Fruit fly (Drosophila melanogaster) whole organism, embryonic: ENCODE results near the gene SNRPG.

Source experiments
- Abd-B ChIP-seq: fragments of 200-800 bp; sonication (Bioruptor generic); optimal IDR thresholded peaks from 2 replicates; lab custom pipeline; 2018; ENCODE audit warnings: missing biosample characterization, mild to moderate bottlenecking, missing genetic modification characterization, moderate library complexity
- BEAF-32 ChIP-seq: fragments of 200-800 bp; sonication (Bioruptor generic); optimal IDR thresholded peaks from 3 replicates; lab custom pipeline; 2017; ENCODE audit warnings: missing biosample characterization, missing genetic modification characterization, mild to moderate bottlenecking, moderate library complexity, missing genetic modification reagents
- C15 ChIP-seq: fragments of 200-800 bp; sonication (Bioruptor generic); IDR thresholded peaks from 3 replicates; pipeline ENCODE4 v1.3.6; 2022; ENCODE audit warnings: missing biosample characterization, missing genetic modification characterization
- CG12659 ChIP-seq: fragments of 200-800 bp; sonication (Bioruptor generic); optimal IDR thresholded peaks from 3 replicates; lab custom pipeline; 2017; ENCODE audit warnings: mild to moderate bottlenecking, missing biosample characterization, missing genetic modification reagents, missing genetic modification characterization
- CG15073 ChIP-seq: fragments of 200-800 bp; sonication (Bioruptor generic); optimal IDR thresholded peaks from 2 replicates; lab custom pipeline; 2016; ENCODE audit warnings: missing biosample characterization, missing genetic modification characterization
- CG18262 ChIP-seq: fragments of 200-800 bp; optimal IDR thresholded peaks from 3 replicates; lab custom pipeline; 2019; ENCODE audit warnings: missing biosample characterization, mild to moderate bottlenecking, missing genetic modification characterization, moderate library complexity
- CG2116 ChIP-seq: fragments of 200-800 bp; sonication (Bioruptor generic); optimal IDR thresholded peaks from 3 replicates; lab custom pipeline; 2018; ENCODE audit warnings: missing biosample characterization, mild to moderate bottlenecking, missing genetic modification characterization
- CG2129 ChIP-seq: fragments of 200-800 bp; sonication (Bioruptor generic); IDR thresholded peaks from 2 replicates; pipeline ENCODE4 v1.3.6; 2022; ENCODE audit warnings: missing biosample characterization, missing genetic modification characterization; ENCODE audit not compliant: partially characterized antibody
- CG32772 ChIP-seq: fragments of 200-800 bp; sonication (Bioruptor generic); IDR thresholded peaks from 2 replicates; pipeline ENCODE4 v1.3.6; 2022; ENCODE audit warnings: missing biosample characterization, missing genetic modification characterization
- CG3847 ChIP-seq: fragments of 200-800 bp; sonication (Bioruptor generic); IDR thresholded peaks from 2 replicates; pipeline ENCODE4 v1.3.6; 2022; ENCODE audit warnings: missing biosample characterization, missing genetic modification characterization
- CG4424 ChIP-seq: fragments of 200-800 bp; sonication (Bioruptor generic); optimal IDR thresholded peaks from 3 replicates; lab custom pipeline; 2016; ENCODE audit warnings: missing biosample characterization, missing genetic modification characterization
- CG6175 ChIP-seq: fragments of 200-800 bp; sonication (Bioruptor generic); IDR thresholded peaks from 3 replicates; pipeline ENCODE4 v1.3.6; 2022; ENCODE audit warnings: missing biosample characterization, missing genetic modification characterization
- CG6272 ChIP-seq: fragments of 200-800 bp; sonication (Bioruptor generic); IDR thresholded peaks from 2 replicates; pipeline ENCODE4 v1.3.6; 2022; ENCODE audit warnings: missing biosample characterization, missing genetic modification characterization
- CG6765 ChIP-seq: fragments of 200-800 bp; sonication (Bioruptor generic); optimal IDR thresholded peaks from 3 replicates; lab custom pipeline; 2017; ENCODE audit warnings: missing biosample characterization, mild to moderate bottlenecking, missing genetic modification characterization
- CHES-1-like ChIP-seq: fragments of 200-800 bp; sonication (Bioruptor generic); optimal IDR thresholded peaks from 2 replicates; lab custom pipeline; 2016; ENCODE audit warnings: missing biosample characterization, missing genetic modification characterization
- D19A ChIP-seq: fragments of 200-800 bp; optimal IDR thresholded peaks from 3 replicates; lab custom pipeline; 2019; ENCODE audit warnings: missing biosample characterization, mild to moderate bottlenecking, missing genetic modification characterization, moderate library complexity
- Dll ChIP-seq: fragments of 200-800 bp; sonication (Bioruptor generic); IDR thresholded peaks from 4 replicates; pipeline ENCODE4 v1.3.6; 2022; ENCODE audit warnings: missing biosample characterization, missing genetic modification characterization; ENCODE audit not compliant: partially characterized antibody
- E2f1 ChIP-seq: fragments of 200-800 bp; sonication (Bioruptor generic); IDR thresholded peaks from 2 replicates; pipeline ENCODE4 v1.3.6; 2022; ENCODE audit warnings: missing biosample characterization, missing genetic modification characterization
- Elba2 ChIP-seq: fragments of 200-800 bp; sonication (Bioruptor generic); optimal IDR thresholded peaks from 3 replicates; lab custom pipeline; 2016; ENCODE audit warnings: missing biosample characterization, missing genetic modification characterization
- Ets97D ChIP-seq: fragments of 200-800 bp; sonication (Bioruptor generic); optimal IDR thresholded peaks from 3 replicates; lab custom pipeline; 2016; ENCODE audit warnings: missing biosample characterization, missing genetic modification characterization
- Hand ChIP-seq: fragments of 200-800 bp; sonication (Bioruptor generic); optimal IDR thresholded peaks from 2 replicates; lab custom pipeline; 2017; ENCODE audit warnings: mild to moderate bottlenecking, missing biosample characterization, missing genetic modification reagents, missing genetic modification characterization
- Hr39 ChIP-seq: fragments of >200 bp; optimal IDR thresholded peaks from 2 replicates; lab custom pipeline; 2017
- Lhr ChIP-seq: fragments of 200-800 bp; sonication (Bioruptor generic); optimal IDR thresholded peaks from 3 replicates; lab custom pipeline; 2017; ENCODE audit warnings: mild to moderate bottlenecking, missing biosample characterization, missing genetic modification reagents, missing genetic modification characterization
- Lim3 ChIP-seq: fragments of 200-800 bp; sonication (Bioruptor generic); IDR thresholded peaks from 2 replicates; pipeline ENCODE4 v1.3.6; 2022; ENCODE audit warnings: missing biosample characterization, missing genetic modification characterization
- Lpt ChIP-seq: fragments of >200 bp; optimal IDR thresholded peaks from 2 replicates; lab custom pipeline; 2018; ENCODE audit warnings: missing biosample characterization, missing genetic modification characterization
- Max ChIP-seq: fragments of 200-800 bp; sonication (Bioruptor generic); optimal IDR thresholded peaks from 2 replicates; lab custom pipeline; 2016; ENCODE audit warnings: missing biosample characterization, mild to moderate bottlenecking, missing genetic modification characterization
- Myb ChIP-seq: fragments of 200-800 bp; sonication (Bioruptor generic); optimal IDR thresholded peaks from 2 replicates; lab custom pipeline; 2016; ENCODE audit warnings: missing biosample characterization, missing genetic modification characterization
- NK7.1 ChIP-seq: fragments of 200-800 bp; sonication (Bioruptor generic); optimal IDR thresholded peaks from 3 replicates; lab custom pipeline; 2016; ENCODE audit warnings: missing biosample characterization, missing genetic modification characterization
- Tbp ChIP-seq: fragments of >200 bp; optimal IDR thresholded peaks from 2 replicates; lab custom pipeline; 2018; ENCODE audit warnings: missing biosample characterization, missing genetic modification characterization
- Xbp1 ChIP-seq: fragments of 200-800 bp; sonication (Bioruptor generic); optimal IDR thresholded peaks from 3 replicates; lab custom pipeline; 2016; ENCODE audit warnings: missing biosample characterization, mild to moderate bottlenecking, missing genetic modification characterization
- ato ChIP-seq: fragments of 200-800 bp; sonication (Bioruptor generic); IDR thresholded peaks from 2 replicates; pipeline ENCODE4 v1.3.6; 2022; ENCODE audit warnings: missing biosample characterization, missing genetic modification characterization; ENCODE audit not compliant: partially characterized antibody
- caup ChIP-seq: fragments of 200-800 bp; sonication (Bioruptor generic); optimal IDR thresholded peaks from 3 replicates; lab custom pipeline; 2017; ENCODE audit warnings: missing biosample characterization, mild to moderate bottlenecking, missing genetic modification characterization, moderate library complexity; ENCODE audit not compliant: severe bottlenecking
- chinmo ChIP-seq: fragments of 200-800 bp; sonication (Bioruptor generic); IDR thresholded peaks from 4 replicates; pipeline ENCODE4 v1.3.6; 2022; ENCODE audit warnings: missing biosample characterization, missing genetic modification characterization; ENCODE audit not compliant: partially characterized antibody
- da ChIP-seq: fragments of 200-800 bp; sonication (Bioruptor generic); optimal IDR thresholded peaks from 2 replicates; lab custom pipeline; 2016; ENCODE audit warnings: missing biosample characterization, missing genetic modification characterization
- grau ChIP-seq: fragments of 200-800 bp; optimal IDR thresholded peaks from 3 replicates; lab custom pipeline; 2019; ENCODE audit warnings: missing biosample characterization, mild to moderate bottlenecking, missing genetic modification characterization, moderate library complexity
- gro ChIP-seq: fragments of 200-800 bp; sonication (Bioruptor generic); optimal IDR thresholded peaks from 2 replicates; lab custom pipeline; 2016; ENCODE audit warnings: missing biosample characterization, missing genetic modification characterization
- hbn ChIP-seq: fragments of 200-800 bp; sonication (Bioruptor generic); IDR thresholded peaks from 2 replicates; pipeline ENCODE4 v1.3.6; 2022; ENCODE audit warnings: missing biosample characterization, missing genetic modification characterization; ENCODE audit not compliant: partially characterized antibody
- ken ChIP-seq: fragments of 200-800 bp; sonication (Bioruptor generic); IDR thresholded peaks from 3 replicates; pipeline ENCODE4 v1.3.6; 2022; ENCODE audit warnings: missing biosample characterization, missing genetic modification characterization
- knrl ChIP-seq: fragments of 200-800 bp; sonication (Bioruptor generic); IDR thresholded peaks from 3 replicates; pipeline ENCODE4 v1.3.6; 2022; ENCODE audit warnings: missing biosample characterization, missing genetic modification characterization; ENCODE audit not compliant: partially characterized antibody
- mirr ChIP-seq: fragments of 200-800 bp; sonication (Bioruptor generic); optimal IDR thresholded peaks from 3 replicates; lab custom pipeline; 2018; ENCODE audit warnings: missing biosample characterization, mild to moderate bottlenecking, missing genetic modification characterization
- nerfin-2 ChIP-seq: fragments of 200-800 bp; sonication (Bioruptor generic); IDR thresholded peaks from 2 replicates; pipeline ENCODE4 v1.3.6; 2022; ENCODE audit warnings: missing biosample characterization, missing genetic modification characterization; ENCODE audit not compliant: partially characterized antibody
- nom ChIP-seq: fragments of 200-800 bp; sonication (Bioruptor generic); optimal IDR thresholded peaks from 2 replicates; lab custom pipeline; 2017; ENCODE audit warnings: missing biosample characterization, missing genetic modification characterization, mild to moderate bottlenecking, moderate library complexity, missing genetic modification reagents
- rib ChIP-seq: fragments of 200-800 bp; sonication (Bioruptor generic); IDR thresholded peaks from 2 replicates; pipeline ENCODE4 v1.3.6; 2022; ENCODE audit warnings: missing biosample characterization, missing genetic modification characterization
- sens-2 ChIP-seq: fragments of 200-800 bp; sonication (Bioruptor generic); IDR thresholded peaks from 2 replicates; pipeline ENCODE4 v1.3.6; 2022; ENCODE audit warnings: missing biosample characterization, missing genetic modification characterization
- slou ChIP-seq: fragments of 200-800 bp; sonication (Bioruptor generic); optimal IDR thresholded peaks from 3 replicates; lab custom pipeline; 2016; ENCODE audit warnings: missing biosample characterization, missing genetic modification characterization
- ttk ChIP-seq: fragments of 200-800 bp; sonication (Bioruptor generic); IDR thresholded peaks from 2 replicates; pipeline ENCODE4 v2.1.2; 2022; ENCODE audit warnings: missing biosample characterization, missing genetic modification characterization
- unc-4 ChIP-seq: fragments of 200-800 bp; sonication (Bioruptor generic); IDR thresholded peaks from 2 replicates; pipeline ENCODE4 v1.3.6; 2022; ENCODE audit warnings: missing biosample characterization, missing genetic modification characterization; ENCODE audit not compliant: partially characterized antibody

The SNRPG gene

dm6 chrX:16651098-16651497, 10.9 kb upstream of the SNRPG start, which contains the start of the genes CG32573 and CG42512 (continued):
- no peak for TF ChIP-seq C15 (GFP tag; lab: Robert Waterston, UW)
- no peak for TF ChIP-seq slou (GFP tag; lab: Kevin White, UChicago)
- TF ChIP-seq CG3847 (GFP tag; lab: Robert Waterston, UW): peak; percentile 60
- no peak for TF ChIP-seq Tbp (GFP tag; lab: Kevin White, UChicago)
- TF ChIP-seq nerfin-2 (GFP tag; lab: Robert Waterston, UW): peak; percentile 65; the same call in 1 of the 2 replicates
- no peak for TF ChIP-seq gro (GFP tag; lab: Kevin White, UChicago)
- TF ChIP-seq hbn: peak; percentile 63
- TF ChIP-seq Ets97D (GFP tag; lab: Kevin White, UChicago): peak; percentile 71
- TF ChIP-seq NK7.1 (GFP tag; lab: Kevin White, UChicago): no peak
- no peak for TF ChIP-seq grau (tag; lab: Kevin White, UChicago)
- peak; percentile 71 for TF ChIP-seq CG2116 (GFP tag; lab: Kevin White, UChicago)
- peak; percentile 71 for TF ChIP-seq BEAF-32 (GFP tag; lab: Kevin White, UChicago)
- peak; percentile 7 for TF ChIP-seq mirr (GFP tag; lab: Kevin White, UChicago)
- no peak for TF ChIP-seq rib (GFP tag; lab: Robert Waterston, UW)
- TF ChIP-seq ato (GFP tag; lab: Robert Waterston, UW): peak; percentile 48; the same call in 1 of the 2 replicates
- TF ChIP-seq Elba2: no peak
- no peak for TF ChIP-seq ttk
- TF ChIP-seq CHES-1-like (GFP tag; lab: Kevin White, UChicago): no peak
- peak; percentile 75 for TF ChIP-seq Dll (GFP tag; lab: Robert Waterston, UW)
- TF ChIP-seq unc-4 (GFP tag; lab: Robert Waterston, UW): peak; percentile 71
- TF ChIP-seq CG6175 (GFP tag; lab: Robert Waterston, UW): no peak
- TF ChIP-seq, all 482 proteins: peak for 79

- peak; percentile 71 for TF ChIP-seq sens-2 (GFP tag; lab: Robert Waterston, UW)
- TF ChIP-seq Hr39 (lab: Kevin White, UChicago): no peak
- no peak for TF ChIP-seq da (GFP tag; lab: Kevin White, UChicago)
- TF ChIP-seq CG2116 (GFP tag; lab: Kevin White, UChicago): no peak
- no peak for TF ChIP-seq D19A (tag; lab: Kevin White, UChicago)
- TF ChIP-seq ken (GFP tag; lab: Robert Waterston, UW): no peak
- TF ChIP-seq CG18262 (tag; lab: Kevin White, UChicago): peak; percentile 34
- no peak for TF ChIP-seq Myb (GFP tag; lab: Kevin White, UChicago)
- 0 out of 4 replicates have a peak, but pooled peaks have one; percentile 10 for TF ChIP-seq chinmo (GFP tag; lab: Robert Waterston, UW)
- TF ChIP-seq CG12659 (GFP tag; lab: Kevin White, UChicago): peak; percentile 16
- no peak for TF ChIP-seq knrl (GFP tag; lab: Robert Waterston, UW)
- TF ChIP-seq nom: no peak
- TF ChIP-seq Abd-B (GFP tag; lab: Kevin White, UChicago): no peak
- TF ChIP-seq Lhr (GFP tag; lab: Kevin White, UChicago): no peak
- no peak for TF ChIP-seq Lpt (GFP tag; lab: Kevin White, UChicago)
- TF ChIP-seq CG32772 (GFP tag; lab: Robert Waterston, UW): peak; percentile 42; the same call in 1 of the 2 replicates
- no peak for TF ChIP-seq CG15073 (GFP tag; lab: Kevin White, UChicago)
- 0 out of 2 replicates have a peak, but pooled peaks have one; percentile 35 for TF ChIP-seq E2f1
- no peak for TF ChIP-seq mirr (GFP tag; lab: Kevin White, UChicago)
- no peak for TF ChIP-seq Max (GFP tag; lab: Kevin White, UChicago)
- peak; percentile 50; the same call in 1 of the 2 replicates for TF ChIP-seq Lim3 (GFP tag; lab: Robert Waterston, UW)
- no peak for TF ChIP-seq Tbp (GFP tag; lab: Kevin White, UChicago)
- TF ChIP-seq Hand: no peak
- TF ChIP-seq CG6272: no peak
- TF ChIP-seq CG6765: no peak
- no peak for TF ChIP-seq caup (GFP tag; lab: Kevin White, UChicago)
- TF ChIP-seq Xbp1 (GFP tag; lab: Kevin White, UChicago): peak; percentile 21
- no peak for TF ChIP-seq CG2129 (GFP tag; lab: Robert Waterston, UW)
- no peak for TF ChIP-seq CG4424
Observed at dm6 chrX:16650078-16651063, 10.2 kb upstream of the SNRPG start.
